Fruit fly (Drosophila melanogaster) whole organism, wandering third instar larva: ENCODE data around the gene Nf1.
A peak's percentile ranks its signal among the peaks of the same experiment; 100 is the strongest.

Source experiments
- Abd-B ChIP-seq: fragments of >200 bp; optimal IDR thresholded peaks from 2 replicates; lab custom pipeline; 2017; ENCODE audit warnings: missing biosample characterization, missing genetic modification characterization
- CG32264 ChIP-seq: fragments of 200-800 bp; sonication (Bioruptor generic); optimal IDR thresholded peaks from 2 replicates; lab custom pipeline; 2016; ENCODE audit warnings: missing biosample characterization, missing genetic modification characterization
- CG9705 ChIP-seq: fragments of 200-800 bp; sonication (Bioruptor generic); optimal IDR thresholded peaks from 2 replicates; lab custom pipeline; 2018; ENCODE audit warnings: missing biosample characterization, mild to moderate bottlenecking, missing genetic modification characterization
- CrebA ChIP-seq: fragments of 200-800 bp; sonication (Bioruptor generic); optimal IDR thresholded peaks from 2 replicates; lab custom pipeline; 2016; ENCODE audit warnings: missing biosample characterization, mild to moderate bottlenecking, missing genetic modification characterization, borderline replicate concordance
- Dfd ChIP-seq: fragments of >200 bp; optimal IDR thresholded peaks from 2 replicates; lab custom pipeline; 2017; ENCODE audit warnings: missing biosample characterization, missing genetic modification characterization
- Dif ChIP-seq: fragments of 200-275, 200-300 bp; sonication (Bioruptor generic); optimal IDR thresholded peaks from 2 replicates; lab custom pipeline; 2018; ENCODE audit warnings: missing biosample characterization, missing genetic modification characterization; ENCODE audit not compliant: partially characterized antibody
- GATAd ChIP-seq: sonication (Bioruptor generic); optimal IDR thresholded peaks from 2 replicates; lab custom pipeline; 2016; ENCODE audit warnings: missing biosample characterization, missing genetic modification characterization
- HLH106 ChIP-seq: fragments of 200-800 bp; optimal IDR thresholded peaks from 3 replicates; lab custom pipeline; 2019; ENCODE audit warnings: missing biosample characterization, mild to moderate bottlenecking, missing genetic modification characterization, moderate library complexity
- Hnf4 ChIP-seq: fragments of 200-800 bp; sonication (Bioruptor generic); optimal IDR thresholded peaks from 2 replicates; lab custom pipeline; 2016; ENCODE audit warnings: missing biosample characterization, mild to moderate bottlenecking, missing genetic modification characterization
- Hr78 ChIP-seq: fragments of >200 bp; optimal IDR thresholded peaks from 2 replicates; lab custom pipeline; 2017; ENCODE audit warnings: missing biosample characterization, missing genetic modification characterization
- Hr83 ChIP-seq: fragments of 200-300 bp; sonication (Bioruptor generic); optimal IDR thresholded peaks from 2 replicates; lab custom pipeline; 2016; ENCODE audit warnings: missing biosample characterization, mild to moderate bottlenecking, missing genetic modification characterization, moderate library complexity; ENCODE audit not compliant: poor library complexity, severe bottlenecking
- Jra ChIP-seq: sonication (Bioruptor generic); optimal IDR thresholded peaks from 2 replicates; lab custom pipeline; 2016; ENCODE audit warnings: missing biosample characterization, missing genetic modification characterization
- Mio ChIP-seq: sonication (Bioruptor generic); optimal IDR thresholded peaks from 2 replicates; lab custom pipeline; 2016; ENCODE audit warnings: missing biosample characterization, missing genetic modification characterization
- Myc ChIP-seq: fragments of >200 bp; optimal IDR thresholded peaks from 2 replicates; lab custom pipeline; 2017
- N ChIP-seq: fragments of >200 bp; optimal IDR thresholded peaks from 2 replicates; lab custom pipeline; 2018; ENCODE audit warnings: missing biosample characterization, missing external identifiers, missing genetic modification characterization
- OdsH ChIP-seq: fragments of 200-800 bp; sonication (Bioruptor generic); optimal IDR thresholded peaks from 2 replicates; lab custom pipeline; 2016; ENCODE audit warnings: missing biosample characterization, mild to moderate bottlenecking, missing genetic modification characterization
- Rel ChIP-seq, 2 experiments: fragments of 200-800 bp; sonication (Bioruptor generic) in 1 of 2; optimal IDR thresholded peaks; 2 replicates in 1 of 2; 3 replicates in 1 of 2; lab custom pipeline; 2016 to 2019; ENCODE audit warnings: mild to moderate bottlenecking in 2 of 2, missing biosample characterization in 2 of 2, missing genetic modification characterization in 2 of 2, moderate library complexity in 1 of 2
- Sp1 ChIP-seq: fragments of 200-800 bp; sonication (Bioruptor generic); optimal IDR thresholded peaks from 3 replicates; lab custom pipeline; 2019; ENCODE audit warnings: missing biosample characterization, mild to moderate bottlenecking, missing genetic modification characterization, moderate library complexity
- Vsx2 ChIP-seq: fragments of 200-300, 225-300 bp; sonication (Bioruptor generic); optimal IDR thresholded peaks from 2 replicates; lab custom pipeline; 2018; ENCODE audit warnings: missing biosample characterization, missing genetic modification characterization; ENCODE audit not compliant: partially characterized antibody
- br ChIP-seq: fragments of 200-800 bp; sonication (Bioruptor generic); optimal IDR thresholded peaks from 2 replicates; lab custom pipeline; 2016; ENCODE audit warnings: missing biosample characterization, missing genetic modification characterization
- brk ChIP-seq: fragments of 200-800 bp; sonication (Bioruptor generic); optimal IDR thresholded peaks from 2 replicates; lab custom pipeline; 2016; ENCODE audit warnings: missing biosample characterization, mild to moderate bottlenecking, missing genetic modification characterization
- dl ChIP-seq, 2 experiments: fragments of 175-275, 200-275 bp in 1 of 2; fragments of 200-275 bp in 1 of 2; sonication (Bioruptor generic); optimal IDR thresholded peaks; lab custom pipeline; 2018; ENCODE audit warnings: mild to moderate bottlenecking in 2 of 2, missing biosample characterization in 2 of 2, missing genetic modification characterization in 2 of 2, moderate library complexity in 2 of 2; ENCODE audit not compliant: partially characterized antibody in 2 of 2, insufficient read depth in 1 of 2
- dmrt93B ChIP-seq: fragments of 200-800 bp; sonication (Bioruptor generic); optimal IDR thresholded peaks from 2 replicates; lab custom pipeline; 2018; ENCODE audit warnings: missing biosample characterization, mild to moderate bottlenecking, missing genetic modification characterization
- dsf ChIP-seq: sonication (Bioruptor generic); optimal IDR thresholded peaks from 2 replicates; lab custom pipeline; 2016; ENCODE audit warnings: missing biosample characterization, missing genetic modification characterization, borderline replicate concordance
- ey ChIP-seq: fragments of 200-800 bp; sonication (Bioruptor generic); optimal IDR thresholded peaks from 2 replicates; lab custom pipeline; 2016; ENCODE audit warnings: missing biosample characterization, missing genetic modification characterization
- foxo ChIP-seq, 2 experiments: fragments of 200-800 bp; sonication (Bioruptor generic); optimal IDR thresholded peaks; 2 replicates in 1 of 2; 3 replicates in 1 of 2; lab custom pipeline; 2016 to 2017; ENCODE audit warnings: missing biosample characterization in 2 of 2, missing genetic modification characterization in 2 of 2
- fru ChIP-seq: fragments of 200-800 bp; sonication (Bioruptor generic); optimal IDR thresholded peaks from 3 replicates; lab custom pipeline; 2016; ENCODE audit warnings: missing biosample characterization, mild to moderate bottlenecking, missing genetic modification characterization
- h ChIP-seq: fragments of 200-800 bp; sonication (Bioruptor generic); optimal IDR thresholded peaks from 3 replicates; lab custom pipeline; 2016; ENCODE audit warnings: missing biosample characterization, mild to moderate bottlenecking, missing genetic modification characterization
- jim ChIP-seq: fragments of 175-275, 200-325 bp; sonication (Bioruptor generic); optimal IDR thresholded peaks from 2 replicates; lab custom pipeline; 2016; ENCODE audit warnings: missing biosample characterization, mild to moderate bottlenecking, missing genetic modification characterization
- lola ChIP-seq: fragments of >200 bp; optimal IDR thresholded peaks from 2 replicates; lab custom pipeline; 2017; ENCODE audit warnings: missing biosample characterization, missing genetic modification characterization
- pan ChIP-seq: fragments of >200 bp; optimal IDR thresholded peaks from 2 replicates; lab custom pipeline; 2017
- psq ChIP-seq: fragments of 200-800 bp; sonication (Bioruptor generic); optimal IDR thresholded peaks from 3 replicates; lab custom pipeline; 2017; ENCODE audit warnings: missing biosample characterization, mild to moderate bottlenecking, missing genetic modification characterization, moderate library complexity
- rgr ChIP-seq: fragments of 200-800 bp; sonication (Bioruptor generic); optimal IDR thresholded peaks from 3 replicates; lab custom pipeline; 2016; ENCODE audit warnings: missing biosample characterization, mild to moderate bottlenecking, missing genetic modification characterization
- sage ChIP-seq: fragments of 200-800 bp; sonication (Bioruptor generic); optimal IDR thresholded peaks from 2 replicates; lab custom pipeline; 2016; ENCODE audit warnings: missing biosample characterization, mild to moderate bottlenecking, missing genetic modification characterization
- sv ChIP-seq: fragments of 200-800 bp; sonication (Bioruptor generic); optimal IDR thresholded peaks from 3 replicates; lab custom pipeline; 2016; ENCODE audit warnings: missing biosample characterization, missing genetic modification characterization
- tai ChIP-seq: sonication (Bioruptor generic); optimal IDR thresholded peaks from 2 replicates; lab custom pipeline; 2016; ENCODE audit warnings: missing biosample characterization, missing genetic modification characterization
- usp ChIP-seq: fragments of >200 bp; optimal IDR thresholded peaks from 2 replicates; lab custom pipeline; 2017; ENCODE audit warnings: missing biosample characterization, missing genetic modification characterization
- woc ChIP-seq: sonication (Bioruptor generic); optimal IDR thresholded peaks from 2 replicates; lab custom pipeline; 2016; ENCODE audit warnings: missing biosample characterization, mild to moderate bottlenecking, missing genetic modification characterization

The Nf1 gene

DNA sequence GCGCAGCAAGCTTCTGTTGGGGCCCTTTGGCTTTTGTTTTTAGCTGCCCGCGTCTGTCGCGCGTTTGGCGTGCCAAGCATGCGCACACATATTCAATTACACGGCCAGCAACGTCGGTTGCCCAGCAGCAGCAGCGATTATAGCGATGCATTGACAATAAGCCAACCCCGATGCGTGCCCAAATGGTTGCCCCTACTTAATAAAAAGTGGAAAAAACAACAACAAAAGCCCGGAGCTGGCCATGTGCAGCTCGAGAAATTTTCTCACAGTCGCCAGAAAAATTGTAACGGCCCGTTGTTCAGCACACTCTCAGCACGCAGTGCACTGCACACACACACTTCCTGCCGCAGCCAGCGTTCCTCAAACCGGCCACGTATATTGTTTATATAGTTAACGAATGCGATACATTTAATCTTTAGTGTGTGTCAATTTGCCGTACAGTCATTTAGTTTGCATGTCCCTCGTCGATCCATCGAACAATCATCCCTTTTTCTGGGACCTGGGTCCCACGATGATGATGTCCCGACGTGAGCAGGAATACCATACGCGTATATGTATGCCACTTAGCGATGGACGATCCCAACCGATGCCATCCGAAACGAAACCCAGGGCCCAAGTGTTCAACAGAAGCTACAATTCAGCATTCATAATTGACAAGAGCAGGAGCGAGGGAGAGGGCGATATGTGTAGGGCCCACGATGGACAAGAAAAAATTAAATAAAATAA, 52.0 kb downstream of the Nf1 start:
- TF ChIP-seq Mio (GFP tag; lab: Kevin White, UChicago) = no peak
- TF ChIP-seq woc (GFP tag; lab: Kevin White, UChicago) = no peak
- TF ChIP-seq CrebA (GFP tag; lab: Kevin White, UChicago) = no peak
- TF ChIP-seq foxo (GFP tag; optimal IDR thresholded peaks at IDR 0.05; lab: Kevin White, UChicago) = no peak
- TF ChIP-seq sage = no peak
- TF ChIP-seq rgr = no peak
- no peak for TF ChIP-seq Rel (GFP tag; optimal IDR thresholded peaks at IDR 0.05; lab: Kevin White, UChicago)
- TF ChIP-seq Rel (tag; optimal IDR thresholded peaks at IDR 0.05; lab: Kevin White, UChicago) = no peak
- no peak for TF ChIP-seq brk (GFP tag; lab: Kevin White, UChicago)
- no peak for TF ChIP-seq Vsx2 (GFP tag; lab: Kevin White, UChicago)
- TF ChIP-seq Hr83 = no peak
- TF ChIP-seq psq = no peak
- no peak for TF ChIP-seq Abd-B
- TF ChIP-seq OdsH (GFP tag; lab: Kevin White, UChicago) = no peak
- TF ChIP-seq CG9705 = no peak
- no peak for TF ChIP-seq jim (GFP tag; lab: Kevin White, UChicago)
- no peak for TF ChIP-seq Dfd
- no peak for TF ChIP-seq pan (lab: Kevin White, UChicago)
- TF ChIP-seq, all 38 proteins: peak for 0

DNA sequence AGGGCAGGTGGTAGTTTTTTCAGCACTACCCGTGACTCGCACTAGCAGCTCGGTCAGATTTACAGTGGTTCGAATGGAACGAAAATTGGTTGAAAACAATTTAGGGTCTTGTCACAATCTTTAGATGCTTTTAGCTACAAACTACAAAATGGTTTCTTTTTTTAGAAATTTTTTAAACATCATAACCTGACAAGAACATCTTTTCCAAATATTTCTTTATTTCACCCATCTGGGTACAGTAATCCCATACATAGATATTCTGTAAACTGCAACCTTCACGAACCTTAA, 52.5 kb downstream of the Nf1 start:
- no peak for TF ChIP-seq dmrt93B
- no peak for TF ChIP-seq psq
- TF ChIP-seq ey (GFP tag; lab: Kevin White, UChicago) = no peak
- no peak for TF ChIP-seq br (GFP tag; lab: Kevin White, UChicago)
- no peak for TF ChIP-seq Rel (GFP tag; optimal IDR thresholded peaks at IDR 0.05; lab: Kevin White, UChicago)
- no peak for TF ChIP-seq Rel (tag; optimal IDR thresholded peaks at IDR 0.05; lab: Kevin White, UChicago)
- no peak for TF ChIP-seq GATAd (GFP tag; lab: Kevin White, UChicago)
- no peak for TF ChIP-seq rgr
- TF ChIP-seq woc (GFP tag; lab: Kevin White, UChicago) = peak; percentile 25

DNA sequence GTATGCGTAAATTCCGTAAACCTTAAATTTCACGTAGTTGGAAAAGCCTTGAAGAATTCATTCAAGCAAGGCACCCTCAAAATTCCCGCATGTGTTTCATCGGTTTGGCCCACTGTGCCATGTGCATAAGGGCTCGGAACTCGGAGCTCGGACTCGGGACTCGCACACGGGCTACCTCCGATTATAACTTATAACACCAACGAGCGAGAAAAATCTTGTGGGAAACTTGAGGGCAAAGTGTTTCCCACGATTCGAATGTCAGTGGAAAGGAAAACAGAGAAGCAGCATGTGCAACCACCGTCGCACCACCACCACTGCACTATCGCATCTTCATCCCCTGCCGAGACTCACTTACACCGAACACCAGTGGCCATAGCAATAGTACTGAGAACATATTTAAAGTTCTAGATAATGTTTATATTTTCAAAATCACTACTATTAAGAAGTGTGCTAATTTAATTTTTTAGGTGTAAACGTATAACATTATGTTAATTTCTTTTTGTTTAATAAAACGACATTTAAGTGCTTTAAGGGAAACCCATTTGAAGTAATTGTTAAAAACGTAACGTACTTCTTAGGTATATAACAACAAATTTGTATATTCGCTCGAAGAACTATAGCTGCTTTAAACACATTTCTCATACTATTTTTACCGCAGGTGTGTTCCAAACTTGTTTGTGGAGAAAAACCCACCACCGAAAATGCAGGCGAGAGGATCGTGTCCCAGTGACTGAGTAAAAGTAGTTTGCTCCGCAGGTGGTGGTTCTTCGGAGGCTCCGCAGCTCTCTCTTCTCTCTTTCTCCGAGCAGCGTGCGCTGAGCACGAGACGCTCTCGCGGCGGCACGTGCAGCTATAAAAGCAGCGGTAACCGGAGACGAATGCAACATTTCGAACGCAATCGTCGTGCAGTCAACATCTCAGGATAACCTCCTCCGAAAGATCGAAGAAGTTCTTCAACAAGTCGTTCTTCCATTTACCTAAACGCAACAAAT, 53.6 kb downstream of the Nf1 start:
- TF ChIP-seq rgr = peak; percentile 86
- TF ChIP-seq CG9705 = peak; percentile 84
- no peak for TF ChIP-seq Mio (GFP tag; lab: Kevin White, UChicago)
- TF ChIP-seq N (GFP tag; lab: Kevin White, UChicago) = no peak
- TF ChIP-seq fru (GFP tag; lab: Kevin White, UChicago) = peak; percentile 96
- TF ChIP-seq woc (GFP tag; lab: Kevin White, UChicago) = peak; percentile 93
- TF ChIP-seq Abd-B = no peak
- peak; percentile 76 for TF ChIP-seq tai (GFP tag; lab: Kevin White, UChicago)
- TF ChIP-seq lola (GFP tag; lab: Kevin White, UChicago) = no peak
- TF ChIP-seq Hr83 = no peak
- TF ChIP-seq Myc (lab: Kevin White, UChicago) = no peak
- no peak for TF ChIP-seq Hr78
- peak; percentile 61 for TF ChIP-seq sage
- TF ChIP-seq CG32264 (GFP tag; lab: Kevin White, UChicago) = peak; percentile 75
- TF ChIP-seq GATAd (GFP tag; lab: Kevin White, UChicago) = no peak
- peak; percentile 18 for TF ChIP-seq Vsx2 (GFP tag; lab: Kevin White, UChicago)
- no peak for TF ChIP-seq jim (GFP tag; lab: Kevin White, UChicago)
- peak; percentile 97 for TF ChIP-seq Sp1 (GFP tag; lab: Kevin White, UChicago)
- TF ChIP-seq usp (GFP tag; lab: Kevin White, UChicago) = no peak
- TF ChIP-seq dmrt93B = peak; percentile 87
- TF ChIP-seq foxo (GFP tag; optimal IDR thresholded peaks at IDR 0.05; lab: Kevin White, UChicago) = peak in 1 of 2 experiments; percentile 91
- peak; percentile 90 for TF ChIP-seq br (GFP tag; lab: Kevin White, UChicago)
- TF ChIP-seq Rel (GFP tag; optimal IDR thresholded peaks at IDR 0.05; lab: Kevin White, UChicago) = no peak
- TF ChIP-seq Rel (tag; optimal IDR thresholded peaks at IDR 0.05; lab: Kevin White, UChicago) = peak; percentile 54
- TF ChIP-seq sv (GFP tag; lab: Kevin White, UChicago) = peak; percentile 72
- peak; percentile 73 for TF ChIP-seq Dfd
- peak; percentile 91 for TF ChIP-seq OdsH (GFP tag; lab: Kevin White, UChicago)
- TF ChIP-seq Jra = peak; percentile 80
- TF ChIP-seq brk (GFP tag; lab: Kevin White, UChicago) = peak; percentile 85
- peak; percentile 71 for TF ChIP-seq Dif
- TF ChIP-seq dl (GFP tag; optimal IDR thresholded peaks at IDR 0.05; lab: Kevin White, UChicago; ENCODE audit: insufficient read depth in 1 of 2, partially characterized antibody in 2 of 2) = peak; percentile 31 to 48
- peak; percentile 94 for TF ChIP-seq HLH106 (tag; lab: Kevin White, UChicago)
- peak; percentile 55 for TF ChIP-seq dsf (GFP tag; lab: Kevin White, UChicago)
- no peak for TF ChIP-seq CrebA (GFP tag; lab: Kevin White, UChicago)
- TF ChIP-seq Hnf4 (GFP tag; lab: Kevin White, UChicago) = peak; percentile 71
- peak; percentile 88 for TF ChIP-seq psq
- peak; percentile 88 for TF ChIP-seq ey (GFP tag; lab: Kevin White, UChicago)
- no peak for TF ChIP-seq pan (lab: Kevin White, UChicago)
- TF ChIP-seq h (GFP tag; lab: Kevin White, UChicago) = peak; percentile 93
